Fruit fly (Drosophila melanogaster): ENCODE data around the gene CG10657.

Gene CG10657

DNA sequence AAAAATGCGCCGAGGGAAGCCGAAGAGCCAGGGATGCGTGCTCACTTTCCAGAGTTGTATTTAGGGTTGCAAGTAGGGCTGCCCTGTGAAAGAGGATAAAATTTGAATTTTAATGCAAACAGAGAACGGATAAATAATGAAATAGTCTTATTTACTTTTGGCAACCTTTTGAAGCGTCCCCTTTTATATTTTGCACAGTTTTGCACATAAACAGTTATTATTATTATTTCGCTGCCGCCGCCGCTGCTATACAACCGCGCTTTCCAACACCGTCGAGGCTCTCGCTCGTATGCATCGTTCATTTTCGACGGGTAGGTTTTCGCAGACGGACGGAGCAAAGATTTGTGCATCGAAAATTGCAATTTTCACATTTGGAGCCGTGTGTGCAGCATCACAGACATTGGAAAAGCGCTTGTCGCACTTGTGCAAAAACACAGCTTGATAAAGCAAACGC is 17.8 kb upstream of the CG10657 start, which contains the start of the genes sti and tral (continued):
- TF ChIP-seq CG12659 (GFP tag; optimal IDR thresholded peaks at IDR 0.05) = peak; percentile 92
- peak; percentile 91 for TF ChIP-seq CG4328 (GFP tag; optimal IDR thresholded peaks at IDR 0.05)
- peak; percentile 66; the same call in 1 of the 2 replicates for TF ChIP-seq danr (GFP tag; IDR thresholded peaks at IDR 0.05)
- peak; percentile 93 for TF ChIP-seq Myb (GFP tag; optimal IDR thresholded peaks at IDR 0.05)
- peak; percentile 55 for TF ChIP-seq Oli (tag; optimal IDR thresholded peaks at IDR 0.05)
- TF ChIP-seq rib (GFP tag; IDR thresholded peaks at IDR 0.05) = peak; percentile 85
- TF ChIP-seq psq (GFP tag; optimal IDR thresholded peaks at IDR 0.05) = peak; percentile 74
- TF ChIP-seq CG32772 (GFP tag; IDR thresholded peaks at IDR 0.05) = peak; percentile 79
- peak; percentile 96 for TF ChIP-seq CG9932 (GFP tag; IDR thresholded peaks at IDR 0.05)
- peak; percentile 92 for TF ChIP-seq B-H2 (GFP tag; optimal IDR thresholded peaks at IDR 0.05)
- TF ChIP-seq Bdp1 (GFP tag; optimal IDR thresholded peaks at IDR 0.05) = peak; percentile 84
- TF ChIP-seq Xrp1 (GFP tag; IDR thresholded peaks at IDR 0.05) = peak; percentile 84
- TF ChIP-seq D19B (GFP tag; optimal IDR thresholded peaks at IDR 0.05) = peak; percentile 76
- peak; percentile 87 for TF ChIP-seq CG6689 (GFP tag; IDR thresholded peaks at IDR 0.05)
- TF ChIP-seq CG7963 (GFP tag; IDR thresholded peaks at IDR 0.05; ENCODE audit: partially characterized antibody) = no peak
- TF ChIP-seq CG17361 (GFP tag; IDR thresholded peaks at IDR 0.05) = peak; percentile 88
- TF ChIP-seq CG15011 (GFP tag; optimal IDR thresholded peaks at IDR 0.05) = peak; percentile 70
- peak; percentile 97 for TF ChIP-seq CG2120 (GFP tag; optimal IDR thresholded peaks at IDR 0.05)
- TF ChIP-seq CG15479 (GFP tag; optimal IDR thresholded peaks at IDR 0.05) = peak; percentile 43
- peak; percentile 84 for TF ChIP-seq CG11723 (GFP tag; optimal IDR thresholded peaks at IDR 0.05)
- peak; percentile 74 for TF ChIP-seq CG4730 (GFP tag; IDR thresholded peaks at IDR 0.05)
- TF ChIP-seq CG1233 (GFP tag; optimal IDR thresholded peaks at IDR 0.05) = peak; percentile 82
- peak; percentile 44 for TF ChIP-seq Jarid2 (GFP tag; optimal IDR thresholded peaks at IDR 0.05)
- TF ChIP-seq ac (GFP tag; optimal IDR thresholded peaks at IDR 0.05) = peak; percentile 16
- TF ChIP-seq gsb (GFP tag; IDR thresholded peaks at IDR 0.05) = peak; percentile 57
- TF ChIP-seq org-1 (GFP tag; optimal IDR thresholded peaks at IDR 0.05) = peak; percentile 52
- TF ChIP-seq gce (GFP tag; IDR thresholded peaks at IDR 0.05) = 0 out of 3 replicates have a peak, but pooled peaks have one; percentile 24
- peak; percentile 74 for TF ChIP-seq fd96Cb (tag; optimal IDR thresholded peaks at IDR 0.05)
- no peak for TF ChIP-seq usp (GFP tag; optimal IDR thresholded peaks at IDR 0.05)
- peak; percentile 86 for TF ChIP-seq CG14441 (GFP tag; IDR thresholded peaks at IDR 0.05)
- peak; percentile 90 for TF ChIP-seq Ptx1 (GFP tag; IDR thresholded peaks at IDR 0.05)
- TF ChIP-seq kay (GFP tag; optimal IDR thresholded peaks at IDR 0.05) = peak; percentile 83
- TF ChIP-seq GATAe (GFP tag; conservative IDR thresholded peaks at IDR 0.05) = no peak; the same call in 1 of the 2 replicates
- TF ChIP-seq wdn (GFP tag; IDR thresholded peaks at IDR 0.05) = peak; percentile 64
- peak in 1 of 2 experiments; percentile 53 for TF ChIP-seq crp (GFP tag; optimal IDR thresholded peaks at IDR 0.05)
- peak; percentile 70 for TF ChIP-seq CG6765 (GFP tag; optimal IDR thresholded peaks at IDR 0.05)
- no peak for TF ChIP-seq bigmax (GFP tag; optimal IDR thresholded peaks at IDR 0.05)
- TF ChIP-seq pnt (GFP tag; optimal IDR thresholded peaks at IDR 0.05) = peak; percentile 92
- no peak for TF ChIP-seq HLHmδ (GFP tag; optimal IDR thresholded peaks at IDR 0.05)
- TF ChIP-seq crol (GFP tag; IDR thresholded peaks at IDR 0.05) = no peak
- peak; percentile 21; the same call in 1 of the 2 replicates for TF ChIP-seq sens-2 (GFP tag; IDR thresholded peaks at IDR 0.05)
- peak; percentile 84 for TF ChIP-seq ttk (GFP tag; IDR thresholded peaks at IDR 0.05)
- TF ChIP-seq CG7271 (tag; optimal IDR thresholded peaks at IDR 0.05) = peak; percentile 45
- TF ChIP-seq fru (optimal IDR thresholded peaks at IDR 0.05) = peak; percentile 38
- TF ChIP-seq Sox100B (GFP tag; optimal IDR thresholded peaks at IDR 0.05) = peak; percentile 77
- no peak for TF ChIP-seq pan (optimal IDR thresholded peaks at IDR 0.05)
- TF ChIP-seq pan (GFP tag; optimal IDR thresholded peaks at IDR 0.05 in 1 of 2, IDR thresholded peaks at IDR 0.05 in 1 of 2) = peak in 1 of 2 experiments; percentile 86
- TF ChIP-seq stwl (tag; optimal IDR thresholded peaks at IDR 0.05) = peak; percentile 86
- peak; percentile 81 for TF ChIP-seq ewg (GFP tag; optimal IDR thresholded peaks at IDR 0.05)
- TF ChIP-seq CG13624 (GFP tag; optimal IDR thresholded peaks at IDR 0.05) = peak; percentile 96
- peak; percentile 83 for TF ChIP-seq CG30431 (GFP tag; optimal IDR thresholded peaks at IDR 0.05)
- peak; percentile 89 for TF ChIP-seq bcd (GFP tag; optimal IDR thresholded peaks at IDR 0.05)

Measured in whole organism, embryonic.